Worm (Caenorhabditis elegans) whole organism, mixed stage, embryonic: ENCODE measurements around the gene ztf-7.

ENCODE experiments used
- M03D4.4 ChIP-seq: sonication (generic microtip); optimal IDR thresholded peaks from 2 replicates; lab custom pipeline; 2017; ENCODE audit warnings: mild to moderate bottlenecking, missing genetic modification characterization, missing compliant biosample characterization
- bed-3 ChIP-seq: fragments of 200-800 bp; sonication (Bioruptor generic); optimal IDR thresholded peaks from 3 replicates; lab custom pipeline; 2018; ENCODE audit warnings: mild to moderate bottlenecking, missing genetic modification characterization, moderate library complexity, missing compliant biosample characterization
- blmp-1 ChIP-seq: fragments of 150-350 bp; optimal IDR thresholded peaks from 2 replicates; lab custom pipeline; 2014; ENCODE audit warnings: missing biosample characterization, missing genetic modification characterization
- ceh-39 ChIP-seq: fragments of 150-350 bp; optimal IDR thresholded peaks from 2 replicates; lab custom pipeline; 2014; ENCODE audit warnings: missing biosample characterization, missing genetic modification characterization
- ceh-43 ChIP-seq: fragments of 200-800 bp; sonication (Bioruptor generic); optimal IDR thresholded peaks from 2 replicates; lab custom pipeline; 2018; ENCODE audit warnings: mild to moderate bottlenecking, missing genetic modification characterization, moderate library complexity, missing compliant biosample characterization
- ceh-83 ChIP-seq: fragments of 200-800 bp; sonication (Bioruptor generic); optimal IDR thresholded peaks from 2 replicates; lab custom pipeline; 2018; ENCODE audit warnings: mild to moderate bottlenecking, missing genetic modification characterization, missing compliant biosample characterization
- ces-1 ChIP-seq: fragments of 150-350 bp; optimal IDR thresholded peaks from 2 replicates; lab custom pipeline; 2014; ENCODE audit warnings: missing biosample characterization, missing genetic modification reagents, missing genetic modification characterization
- cnd-1 ChIP-seq: fragments of 200-800 bp; sonication (Bioruptor generic); optimal IDR thresholded peaks from 2 replicates; lab custom pipeline; 2018; ENCODE audit warnings: mild to moderate bottlenecking, missing genetic modification characterization, missing compliant biosample characterization
- drap-1 ChIP-seq: fragments of 200-800 bp; sonication (Bioruptor generic); optimal IDR thresholded peaks from 3 replicates; lab custom pipeline; 2018; ENCODE audit warnings: mild to moderate bottlenecking, missing genetic modification characterization, missing compliant biosample characterization
- elt-1 ChIP-seq: sonication (generic microtip); optimal IDR thresholded peaks from 2 replicates; lab custom pipeline; 2017; ENCODE audit warnings: missing genetic modification characterization, mild to moderate bottlenecking, missing compliant biosample characterization, antibody characterized with exemption, moderate library complexity, borderline replicate concordance; ENCODE audit not compliant: insufficient read depth
- elt-3 ChIP-seq: fragments of 150-350 bp; optimal IDR thresholded peaks from 2 replicates; lab custom pipeline; 2014; ENCODE audit warnings: missing biosample characterization, missing genetic modification characterization
- flh-1 ChIP-seq: fragments of 200-800 bp; sonication (Bioruptor generic); optimal IDR thresholded peaks from 2 replicates; lab custom pipeline; 2018; ENCODE audit warnings: mild to moderate bottlenecking, missing genetic modification characterization, moderate library complexity, missing compliant biosample characterization
- ham-2 ChIP-seq: fragments of 200-800 bp; sonication (Bioruptor generic); optimal IDR thresholded peaks from 2 replicates; lab custom pipeline; 2018; ENCODE audit warnings: mild to moderate bottlenecking, missing genetic modification characterization, missing compliant biosample characterization
- hlh-1 ChIP-seq: fragments of 150-350 bp; optimal IDR thresholded peaks from 2 replicates; lab custom pipeline; 2014; ENCODE audit warnings: missing biosample characterization, missing genetic modification reagents, missing genetic modification characterization
- lin-32 ChIP-seq: fragments of 200-800 bp; sonication (Bioruptor generic); optimal IDR thresholded peaks from 2 replicates; lab custom pipeline; 2018; ENCODE audit warnings: mild to moderate bottlenecking, missing genetic modification characterization, missing compliant biosample characterization
- mab-5 ChIP-seq: fragments of 150-350 bp; optimal IDR thresholded peaks from 2 replicates; lab custom pipeline; 2014; ENCODE audit warnings: missing biosample characterization, missing genetic modification characterization
- mep-1 ChIP-seq: fragments of 150-350 bp; optimal IDR thresholded peaks from 2 replicates; lab custom pipeline; 2017; ENCODE audit warnings: missing biosample characterization, missing genetic modification reagents, missing genetic modification characterization, inconsistent platforms
- mls-2 ChIP-seq: sonication (generic microtip); optimal IDR thresholded peaks from 2 replicates; lab custom pipeline; 2016; ENCODE audit warnings: mild to moderate bottlenecking, missing genetic modification characterization, moderate library complexity, missing compliant biosample characterization
- nhr-237 ChIP-seq: fragments of 150-350 bp; optimal IDR thresholded peaks from 2 replicates; lab custom pipeline; 2014; ENCODE audit warnings: missing biosample characterization, missing genetic modification characterization
- nhr-28 ChIP-seq: fragments of 150-350 bp; optimal IDR thresholded peaks from 2 replicates; lab custom pipeline; 2014; ENCODE audit warnings: missing biosample characterization, missing genetic modification characterization
- nhr-76 ChIP-seq: sonication (generic microtip); optimal IDR thresholded peaks from 2 replicates; lab custom pipeline; 2017; ENCODE audit warnings: missing biosample characterization, missing genetic modification characterization
- pha-4 ChIP-seq: fragments of 150-350 bp; optimal IDR thresholded peaks from 2 replicates; lab custom pipeline; 2018; ENCODE audit warnings: missing biosample characterization, missing genetic modification reagents, missing genetic modification characterization
- sem-2 ChIP-seq: fragments of 200-800 bp; sonication (Bioruptor generic); optimal IDR thresholded peaks from 2 replicates; lab custom pipeline; 2018; ENCODE audit warnings: mild to moderate bottlenecking, missing genetic modification characterization, missing compliant biosample characterization
- snpc-4 ChIP-seq: fragments of 150-350 bp; optimal IDR thresholded peaks from 2 replicates; lab custom pipeline; 2014; ENCODE audit warnings: missing biosample characterization, missing genetic modification characterization
- sptf-1 ChIP-seq: sonication (generic microtip); optimal IDR thresholded peaks from 2 replicates; lab custom pipeline; 2017; ENCODE audit warnings: mild to moderate bottlenecking, missing genetic modification characterization, moderate library complexity, missing compliant biosample characterization
- tbx-8 ChIP-seq: fragments of 200-800 bp; sonication (Bioruptor generic); optimal IDR thresholded peaks from 2 replicates; lab custom pipeline; 2018; ENCODE audit warnings: mild to moderate bottlenecking, missing genetic modification characterization, moderate library complexity, missing compliant biosample characterization
- unc-120 ChIP-seq: sonication (generic microtip); optimal IDR thresholded peaks from 2 replicates; lab custom pipeline; 2017; ENCODE audit warnings: missing genetic modification characterization, missing compliant biosample characterization; ENCODE audit not compliant: poor library complexity, severe bottlenecking
- unc-39 ChIP-seq: fragments of 150-350 bp; optimal IDR thresholded peaks from 2 replicates; lab custom pipeline; 2014; ENCODE audit warnings: missing biosample characterization, missing genetic modification characterization
- zip-8 ChIP-seq: fragments of 150-350 bp; optimal IDR thresholded peaks from 2 replicates; lab custom pipeline; 2014; ENCODE audit warnings: missing biosample characterization, missing genetic modification characterization
- ztf-11 ChIP-seq: fragments of 150-350 bp; optimal IDR thresholded peaks from 2 replicates; lab custom pipeline; 2014; ENCODE audit warnings: missing biosample characterization, missing genetic modification characterization

The ztf-7 gene

ce11 chrV:9752918-9753317 is 36.6 kb downstream of the ztf-7 start, which contains the start of gene F58E6.6:
Gene F58E6.6, minus strand, starts transcription at chrV:9753018.
- TF ChIP-seq M03D4.4 (tag; lab: Kevin White, UChicago) (no peak), sptf-1 (no peak), bed-3 (GFP tag; lab: Kevin White, UChicago) (no peak), sem-2 (GFP tag; lab: Kevin White, UChicago) (no peak), mab-5 (tag; lab: Kevin White, UChicago) (no peak), hlh-1 (tag; lab: Kevin White, UChicago) (no peak), ces-1 (GFP tag; lab: Kevin White, UChicago) (no peak), elt-1 (tag; lab: Kevin White, UChicago) (no peak), unc-39 (tag; lab: Kevin White, UChicago) (no peak), zip-8 (tag; lab: Kevin White, UChicago) (no peak), tbx-8 (no peak), mls-2 (tag; lab: Kevin White, UChicago) (no peak), elt-3 (tag; lab: Kevin White, UChicago) (no peak), pha-4 (tag; lab: Kevin White, UChicago) (no peak), ceh-83 (GFP tag; lab: Kevin White, UChicago) (no peak), unc-120 (tag; lab: Kevin White, UChicago) (no peak), nhr-76 (tag; lab: Kevin White, UChicago) (no peak), lin-32 (no peak)
- TF ChIP-seq, all 35 proteins: peak for 0

ce11 chrV:9750308-9750707 is 39.2 kb downstream of the ztf-7 start, which contains the start of gene F58E6.4:
Gene F58E6.4, minus strand, starts transcription at chrV:9750408.
- no peak for TF ChIP-seq mls-2 (tag; lab: Kevin White, UChicago)
- no peak for TF ChIP-seq snpc-4 (tag; lab: Kevin White, UChicago)
- no peak for TF ChIP-seq nhr-237 (tag; lab: Kevin White, UChicago)
- no peak for TF ChIP-seq lin-32
- TF ChIP-seq mep-1 (tag; lab: Kevin White, UChicago): no peak
- TF ChIP-seq flh-1 (GFP tag; lab: Kevin White, UChicago): no peak
- no peak for TF ChIP-seq unc-39 (tag; lab: Kevin White, UChicago)
- TF ChIP-seq mab-5 (tag; lab: Kevin White, UChicago): no peak
- TF ChIP-seq M03D4.4 (tag; lab: Kevin White, UChicago): no peak
- no peak for TF ChIP-seq sem-2 (GFP tag; lab: Kevin White, UChicago)

- TF ChIP-seq mls-2 (tag; lab: Kevin White, UChicago): no peak
- TF ChIP-seq snpc-4 (tag; lab: Kevin White, UChicago): no peak
- no peak for TF ChIP-seq ham-2 (GFP tag; lab: Kevin White, UChicago)
- TF ChIP-seq ceh-39 (tag; lab: Kevin White, UChicago): no peak
- TF ChIP-seq flh-1 (GFP tag; lab: Kevin White, UChicago): no peak
- no peak for TF ChIP-seq unc-39 (tag; lab: Kevin White, UChicago)
- no peak for TF ChIP-seq zip-8 (tag; lab: Kevin White, UChicago)
- no peak for TF ChIP-seq mab-5 (tag; lab: Kevin White, UChicago)
- no peak for TF ChIP-seq nhr-76 (tag; lab: Kevin White, UChicago)
- no peak for TF ChIP-seq elt-3 (tag; lab: Kevin White, UChicago)
- no peak for TF ChIP-seq ztf-11 (tag; lab: Kevin White, UChicago)
- no peak for TF ChIP-seq cnd-1
- TF ChIP-seq drap-1: no peak
- no peak for TF ChIP-seq mep-1 (tag; lab: Kevin White, UChicago)
- no peak for TF ChIP-seq elt-1 (tag; lab: Kevin White, UChicago)
- TF ChIP-seq blmp-1 (tag; lab: Kevin White, UChicago): no peak
These were observed 44.6 kb downstream of the ztf-7 start, which contains the start of gene F58E6.13 for ce11 chrV:9744934-9745333. Gene F58E6.13, plus strand, starts transcription at chrV:9745234.

ce11 chrV:9740858-9741257 is 48.6 kb downstream of the ztf-7 start, which contains the start of gene sta-2:
Gene sta-2, plus strand, starts transcription at chrV:9741206.
- TF ChIP-seq sptf-1 (no peak), ceh-43 (no peak), nhr-28 (tag; lab: Kevin White, UChicago) (no peak), blmp-1 (tag; lab: Kevin White, UChicago) (no peak)

- TF ChIP-seq ztf-11 (tag; lab: Kevin White, UChicago): no peak
- TF ChIP-seq unc-120 (tag; lab: Kevin White, UChicago): no peak
- no peak for TF ChIP-seq elt-3 (tag; lab: Kevin White, UChicago)
- TF ChIP-seq hlh-1 (tag; lab: Kevin White, UChicago): no peak
- TF ChIP-seq ces-1 (GFP tag; lab: Kevin White, UChicago): no peak
These were observed 50.1 kb downstream of the ztf-7 start, which contains the start of gene marc-1 for ce11 chrV:9739402-9739801. Gene marc-1, plus strand, starts transcription at chrV:9739702.
